Worm (Caenorhabditis elegans): ENCODE measurements around the gene M03D4.4.

ce11 chrIV:6094315-6094606 is 32.8 kb downstream of the M03D4.4 start:
- TF ChIP-seq hmbx-1 (tag; optimal IDR thresholded peaks at IDR 0.05) (no peak), ama-1 (optimal IDR thresholded peaks at IDR 0.05) (no peak), flt-1 (GFP tag; IDR thresholded peaks at IDR 0.05) (no peak), pes-1 (GFP tag; IDR thresholded peaks at IDR 0.05) (no peak), F13C5.2 (tag; optimal IDR thresholded peaks at IDR 0.05) (no peak), sea-1 (GFP tag; conservative IDR thresholded peaks at IDR 0.05) (no peak), tbx-11 (GFP tag; IDR thresholded peaks at IDR 0.05) (no peak)

Data from whole organism, early embryonic.